Worm (Caenorhabditis elegans): ENCODE measurements around the gene K12H4.7.
A peak's percentile ranks its signal among the peaks of the same experiment; 100 is the strongest.

Gene K12H4.7

DNA sequence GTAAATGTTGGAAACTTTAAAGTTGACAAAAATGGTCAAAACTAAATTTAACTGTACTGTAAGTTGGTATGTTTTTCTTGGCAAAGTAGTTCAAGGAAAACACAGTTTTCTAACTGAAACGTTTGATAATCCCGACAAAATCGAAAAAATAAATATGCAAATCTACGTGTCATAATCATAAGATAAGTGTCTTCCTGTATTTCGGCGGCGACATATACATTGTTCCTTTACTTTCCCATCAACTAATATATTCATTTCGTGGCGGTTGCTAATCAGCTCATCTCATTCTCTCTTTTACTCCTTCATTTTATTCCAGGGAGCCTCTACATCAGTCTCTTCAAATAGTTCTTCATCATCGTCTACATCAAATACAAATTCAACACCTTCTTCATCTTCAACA, 16.9 kb upstream of the K12H4.7 start:
- TF ChIP-seq lin-32 (GFP tag; optimal IDR thresholded peaks at IDR 0.05) (no peak), zip-8 (tag; optimal IDR thresholded peaks at IDR 0.05) (no peak), ceh-83 (GFP tag; optimal IDR thresholded peaks at IDR 0.05) (no peak), ceh-39 (tag; optimal IDR thresholded peaks at IDR 0.05) (no peak), blmp-1 (tag; optimal IDR thresholded peaks at IDR 0.05) (no peak), unc-62 (GFP tag; optimal IDR thresholded peaks at IDR 0.05) (no peak), ces-1 (GFP tag; optimal IDR thresholded peaks at IDR 0.05) (no peak), hlh-1 (tag; optimal IDR thresholded peaks at IDR 0.05) (no peak), snpc-4 (tag; optimal IDR thresholded peaks at IDR 0.05) (no peak), lsy-2 (tag; optimal IDR thresholded peaks at IDR 0.05) (no peak), mep-1 (tag; optimal IDR thresholded peaks at IDR 0.05) (no peak), sem-2 (GFP tag; optimal IDR thresholded peaks at IDR 0.05) (no peak)

DNA sequence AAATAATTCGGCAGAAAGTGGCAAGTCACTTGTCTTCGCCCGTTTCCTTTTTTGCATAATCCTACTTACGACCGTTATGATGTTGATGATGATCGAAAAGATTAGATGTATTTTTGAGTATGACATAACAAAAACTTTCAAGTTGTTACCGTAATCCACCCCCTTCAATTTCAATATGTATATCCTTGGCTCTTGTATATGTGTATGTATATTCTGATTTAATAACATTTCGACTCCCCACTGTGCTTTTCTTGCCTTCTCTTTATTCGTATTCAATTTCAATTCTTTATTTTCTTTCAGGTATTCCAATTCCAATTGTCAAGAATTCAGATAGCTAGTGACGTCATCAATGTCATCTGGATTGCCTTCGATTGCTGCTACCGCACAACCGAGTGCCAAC, 16.1 kb upstream of the K12H4.7 start, which contains the start of gene pros-1:
Gene pros-1 (plus strand): TSS at position 301 of the 400 bp plus-strand sequence.
- TF ChIP-seq ztf-11 (tag; optimal IDR thresholded peaks at IDR 0.05) (no peak), unc-120 (tag; optimal IDR thresholded peaks at IDR 0.05; ENCODE audit: poor library complexity, severe bottlenecking) (no peak), M03D4.4 (tag; optimal IDR thresholded peaks at IDR 0.05) (no peak)

DNA sequence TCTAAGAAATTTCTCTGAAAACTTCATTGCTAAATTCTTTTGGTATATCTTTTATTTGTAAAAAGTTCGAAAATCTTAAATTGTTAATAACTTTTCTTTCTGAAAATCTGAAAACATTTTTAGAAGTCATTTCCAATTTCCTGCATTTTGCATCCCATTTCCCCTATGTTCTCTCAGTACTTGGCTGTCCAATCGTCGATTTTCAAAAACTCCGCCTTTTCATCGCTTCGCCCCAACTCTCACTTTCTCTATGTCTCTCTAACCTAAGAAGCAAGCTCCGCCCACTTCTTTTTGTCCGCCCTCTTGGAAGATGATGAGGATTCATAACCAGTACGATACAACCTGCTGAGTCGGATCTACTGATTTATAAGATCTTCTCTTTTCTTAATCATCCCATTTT, 14.2 kb upstream of the K12H4.7 start:
- TF ChIP-seq lsy-2 (tag; optimal IDR thresholded peaks at IDR 0.05): peak; percentile 66
- no peak for TF ChIP-seq elt-1 (tag; optimal IDR thresholded peaks at IDR 0.05; ENCODE audit: borderline replicate concordance, insufficient read depth)

DNA sequence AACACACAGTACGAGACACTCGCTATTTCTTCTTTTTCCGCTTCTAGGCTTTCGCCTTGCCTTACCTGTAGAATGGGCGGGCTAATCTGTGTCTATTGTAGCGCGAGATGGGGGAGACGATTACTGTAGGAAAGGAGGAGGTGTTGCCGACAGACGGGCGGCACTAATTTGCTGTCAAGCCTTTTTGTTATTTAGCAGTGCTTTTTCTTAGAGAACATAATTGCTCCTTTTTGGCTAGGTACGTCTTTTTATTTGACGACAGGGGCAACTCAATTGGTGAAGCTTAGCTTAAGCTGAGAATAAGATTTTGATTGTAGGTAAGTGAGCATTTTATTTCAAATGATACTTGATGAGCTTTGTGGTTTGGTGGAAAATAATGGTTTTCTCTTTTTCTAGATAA, 12.8 kb upstream of the K12H4.7 start:
- TF ChIP-seq hlh-1 (tag; optimal IDR thresholded peaks at IDR 0.05) (no peak), ham-2 (GFP tag; optimal IDR thresholded peaks at IDR 0.05) (peak; percentile 69), ces-1 (GFP tag; optimal IDR thresholded peaks at IDR 0.05) (no peak), ceh-43 (GFP tag; optimal IDR thresholded peaks at IDR 0.05) (no peak), nhr-28 (tag; optimal IDR thresholded peaks at IDR 0.05) (no peak), lsy-2 (tag; optimal IDR thresholded peaks at IDR 0.05) (peak; percentile 5), nhr-237 (tag; optimal IDR thresholded peaks at IDR 0.05) (no peak), elt-1 (tag; optimal IDR thresholded peaks at IDR 0.05; ENCODE audit: borderline replicate concordance, insufficient read depth) (no peak), pha-4 (tag; optimal IDR thresholded peaks at IDR 0.05) (no peak), ceh-39 (tag; optimal IDR thresholded peaks at IDR 0.05) (no peak)

DNA sequence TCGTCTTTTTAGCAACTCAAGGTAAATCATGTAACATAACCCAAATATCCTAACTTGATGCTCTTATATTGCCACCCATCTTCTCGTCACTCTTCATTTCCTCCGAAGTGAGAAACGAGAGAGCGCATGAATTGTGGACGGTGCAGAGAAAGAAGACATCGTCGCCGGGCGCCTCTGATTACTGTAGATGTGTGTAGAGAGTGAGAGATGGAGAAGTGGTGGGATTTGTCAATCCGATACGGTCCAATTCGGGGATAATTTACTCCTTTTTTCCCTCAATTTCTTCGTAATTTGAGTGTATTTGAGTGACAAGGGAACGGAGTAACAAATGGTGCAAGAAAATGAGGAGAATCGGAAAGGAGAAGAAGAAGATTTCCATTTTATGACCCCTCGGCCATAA, 10.2 kb upstream of the K12H4.7 start:
- TF ChIP-seq nhr-12 (tag; optimal IDR thresholded peaks at IDR 0.05) (no peak), pha-4 (tag; optimal IDR thresholded peaks at IDR 0.05) (no peak), ces-1 (GFP tag; optimal IDR thresholded peaks at IDR 0.05) (no peak), lin-13 (tag; optimal IDR thresholded peaks at IDR 0.05) (no peak), nhr-28 (tag; optimal IDR thresholded peaks at IDR 0.05) (no peak), ceh-83 (GFP tag; optimal IDR thresholded peaks at IDR 0.05) (no peak), elt-3 (tag; optimal IDR thresholded peaks at IDR 0.05) (no peak), nhr-2 (tag; optimal IDR thresholded peaks at IDR 0.05) (no peak), ceh-43 (GFP tag; optimal IDR thresholded peaks at IDR 0.05) (no peak), flh-1 (GFP tag; optimal IDR thresholded peaks at IDR 0.05) (no peak), nhr-237 (tag; optimal IDR thresholded peaks at IDR 0.05) (no peak)

DNA sequence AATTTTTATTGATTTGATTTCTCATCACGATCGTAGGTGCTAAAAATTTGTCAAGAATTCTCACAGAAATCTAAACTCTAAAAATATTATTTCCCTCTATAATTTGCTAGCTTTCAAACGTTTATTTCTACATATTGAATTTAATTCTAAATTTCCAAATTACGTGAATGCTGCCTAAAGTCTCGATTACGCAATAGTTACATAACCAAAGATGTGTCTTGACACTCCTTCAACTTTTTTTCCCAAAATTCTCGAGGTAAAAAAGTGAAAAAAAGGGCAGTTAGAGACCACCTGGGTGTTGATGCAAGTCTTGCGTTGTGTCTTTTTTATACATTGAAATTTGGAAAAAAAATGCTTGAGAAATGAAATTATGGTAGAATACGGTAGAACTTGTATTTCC, 957 bp upstream of the K12H4.7 start:
- TF ChIP-seq elt-3 (tag; optimal IDR thresholded peaks at IDR 0.05) (no peak), zip-8 (tag; optimal IDR thresholded peaks at IDR 0.05) (peak; percentile 98)

DNA sequence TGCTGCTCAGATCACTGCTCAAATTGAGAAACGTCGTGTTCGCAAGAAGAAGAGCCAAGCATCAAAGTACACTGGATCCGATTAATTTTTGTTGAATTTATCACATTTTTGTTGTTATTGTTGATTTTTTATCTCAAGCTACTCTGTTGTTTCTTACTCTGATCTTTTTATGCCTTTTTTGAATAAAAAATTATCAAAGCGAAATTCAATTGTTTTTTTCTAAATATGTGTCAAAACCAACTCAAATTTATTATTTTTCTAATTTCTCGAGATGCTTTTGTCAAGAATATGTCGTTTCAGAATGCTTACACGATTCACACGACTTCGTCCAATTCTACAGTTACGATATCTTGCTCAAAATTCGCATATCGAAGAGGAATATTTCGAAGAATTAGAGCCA, 3.5 kb downstream of the K12H4.7 start, which contains the start of gene K12H4.2:
Gene K12H4.2 (plus strand): TSS at position 301 of the 400 bp plus-strand sequence.
- TF ChIP-seq flh-1 (GFP tag; optimal IDR thresholded peaks at IDR 0.05) (no peak), zip-8 (tag; optimal IDR thresholded peaks at IDR 0.05) (no peak), unc-62 (GFP tag; optimal IDR thresholded peaks at IDR 0.05) (no peak), ceh-83 (GFP tag; optimal IDR thresholded peaks at IDR 0.05) (no peak), ceh-43 (GFP tag; optimal IDR thresholded peaks at IDR 0.05) (no peak), drap-1 (GFP tag; optimal IDR thresholded peaks at IDR 0.05) (no peak), nhr-237 (tag; optimal IDR thresholded peaks at IDR 0.05) (no peak), M03D4.4 (tag; optimal IDR thresholded peaks at IDR 0.05) (no peak), blmp-1 (tag; optimal IDR thresholded peaks at IDR 0.05) (no peak), bed-3 (GFP tag; optimal IDR thresholded peaks at IDR 0.05) (no peak), sptf-1 (tag; optimal IDR thresholded peaks at IDR 0.05) (no peak), elt-3 (tag; optimal IDR thresholded peaks at IDR 0.05) (no peak), mab-5 (tag; optimal IDR thresholded peaks at IDR 0.05) (no peak)

All from whole organism, mixed stage, embryonic.